Fruit fly (Drosophila melanogaster): ENCODE data around the gene HemK1.

Gene HemK1

DNA sequence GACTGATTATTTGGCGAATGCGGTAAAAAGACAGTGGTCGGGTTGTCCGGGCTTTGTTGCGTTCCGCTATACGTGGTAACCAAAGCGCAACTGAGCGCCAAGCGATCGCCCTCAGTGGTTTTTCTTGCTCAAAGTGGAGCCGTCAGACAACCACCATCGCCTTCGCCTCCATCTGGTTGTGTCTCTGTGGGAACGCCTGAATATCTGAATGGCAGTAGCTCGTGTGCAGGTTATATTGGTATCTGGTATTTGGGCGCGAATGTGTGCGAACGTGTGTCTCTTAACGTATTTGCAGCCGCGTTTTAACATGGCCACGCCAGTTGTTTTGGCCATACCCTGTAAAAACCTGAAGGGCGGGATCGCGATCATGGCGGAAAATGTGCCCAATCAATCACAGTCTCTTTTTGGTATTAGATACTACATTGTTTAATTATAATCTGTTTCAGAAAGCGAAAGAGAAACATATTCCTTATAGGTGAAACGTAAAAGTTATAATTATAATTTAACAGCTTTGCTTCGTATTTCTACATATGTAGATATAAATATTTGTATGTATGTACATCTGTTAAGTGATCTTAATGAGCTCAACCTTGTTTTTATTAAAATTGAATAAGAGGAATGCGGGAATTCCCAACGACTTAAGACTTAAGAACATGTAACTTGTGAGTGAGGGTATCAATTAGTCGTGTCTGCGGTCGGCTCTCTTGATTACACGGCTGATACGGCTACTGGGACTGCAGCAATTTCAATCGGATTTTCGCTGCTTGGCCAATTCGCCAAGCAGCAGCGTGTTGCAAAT lies 4.7 kb upstream of the HemK1 start (continued):
- TF ChIP-seq Hr4 (GFP tag; optimal IDR thresholded peaks at IDR 0.05): peak; percentile 62
- TF ChIP-seq fd85E (GFP tag; optimal IDR thresholded peaks at IDR 0.05): peak; percentile 31
- peak; percentile 67 for TF ChIP-seq CG6808 (GFP tag; optimal IDR thresholded peaks at IDR 0.05)
- TF ChIP-seq CG11902 (GFP tag; optimal IDR thresholded peaks at IDR 0.05): peak; percentile 61
- peak; percentile 29 for TF ChIP-seq cyc (GFP tag; optimal IDR thresholded peaks at IDR 0.05)
- peak; percentile 21 for TF ChIP-seq dsx (GFP tag; optimal IDR thresholded peaks at IDR 0.05; ENCODE audit: poor library complexity, severe bottlenecking)
- TF ChIP-seq Eip78C (GFP tag): peak; percentile 95
- TF ChIP-seq CG9139 (GFP tag; optimal IDR thresholded peaks at IDR 0.05): peak; percentile 37
- TF ChIP-seq net (GFP tag; optimal IDR thresholded peaks at IDR 0.05): peak; percentile 50
- peak; percentile 62 for TF ChIP-seq esn (GFP tag; optimal IDR thresholded peaks at IDR 0.05)
- TF ChIP-seq CG8319 (GFP tag; optimal IDR thresholded peaks at IDR 0.05): peak; percentile 28
- TF ChIP-seq Eip93F (GFP tag; optimal IDR thresholded peaks at IDR 0.05): no peak
- peak; percentile 38 for TF ChIP-seq Sox14 (GFP tag; optimal IDR thresholded peaks at IDR 0.05)
- peak; percentile 67 for TF ChIP-seq CG6792 (GFP tag; optimal IDR thresholded peaks at IDR 0.05)
- peak; percentile 22; the same call in 1 of the 3 replicates for TF ChIP-seq CG6163 (GFP tag; IDR thresholded peaks at IDR 0.05)
- peak; percentile 18 to 62 for TF ChIP-seq ss (GFP tag; optimal IDR thresholded peaks at IDR 0.05)
- peak; percentile 46 for TF ChIP-seq Eip75B (GFP tag; optimal IDR thresholded peaks at IDR 0.05)
- peak; percentile 48; the same call in 2 of the 3 replicates for TF ChIP-seq eg (GFP tag; IDR thresholded peaks at IDR 0.05)
- peak; percentile 85 for TF ChIP-seq CG32006 (GFP tag; optimal IDR thresholded peaks at IDR 0.05)
- no peak; the same call in 1 of the 2 replicates for TF ChIP-seq CG15336 (GFP tag; IDR thresholded peaks at IDR 0.05)
- peak; percentile 10 for TF ChIP-seq CG11762 (GFP tag; optimal IDR thresholded peaks at IDR 0.05; ENCODE audit: insufficient read depth)

DNA sequence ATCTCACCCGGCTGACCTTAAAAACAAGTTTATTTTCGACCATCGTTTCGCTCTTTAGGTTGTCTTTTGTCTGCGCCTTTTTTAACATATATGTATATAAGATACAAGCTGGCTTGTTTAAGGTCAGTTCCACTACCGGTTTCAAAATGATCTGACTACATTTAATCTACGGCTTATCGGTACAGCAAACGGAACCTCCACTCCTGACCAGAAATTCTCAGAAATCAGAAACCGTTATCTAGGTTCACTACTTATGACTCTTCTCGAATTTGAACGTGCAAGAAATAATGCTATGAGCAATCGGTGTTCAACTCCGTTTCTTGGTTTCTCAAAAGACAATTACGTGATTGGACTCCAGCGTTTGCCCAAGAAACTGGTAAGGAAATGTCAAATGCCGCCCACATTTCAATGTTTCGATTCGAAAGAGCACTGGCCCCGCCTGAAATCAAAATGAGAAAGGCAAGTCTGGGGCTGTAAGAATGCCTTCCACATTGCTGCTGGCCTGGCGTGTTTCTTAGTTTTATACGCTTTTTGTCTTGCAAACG lies 2.7 kb upstream of the HemK1 start:
- TF ChIP-seq Eip78C (GFP tag): peak; percentile 35
- TF ChIP-seq CG6854 (GFP tag; optimal IDR thresholded peaks at IDR 0.05): no peak
- TF ChIP-seq CG7368 (GFP tag; optimal IDR thresholded peaks at IDR 0.05): no peak
- peak; percentile 1 for TF ChIP-seq Eip75B (GFP tag; optimal IDR thresholded peaks at IDR 0.05)
- TF ChIP-seq Blimp-1 (GFP tag; optimal IDR thresholded peaks at IDR 0.05): no peak
- no peak for TF ChIP-seq fkh (GFP tag; optimal IDR thresholded peaks at IDR 0.05)
- no peak for TF ChIP-seq OdsH (GFP tag; optimal IDR thresholded peaks at IDR 0.05)
- TF ChIP-seq svp (GFP tag): peak; percentile 13
- TF ChIP-seq CG6163 (GFP tag; IDR thresholded peaks at IDR 0.05): no peak
- TF ChIP-seq CG10669 (GFP tag; optimal IDR thresholded peaks at IDR 0.05): no peak
- TF ChIP-seq Hr4 (GFP tag; optimal IDR thresholded peaks at IDR 0.05): no peak
- TF ChIP-seq CG8319 (GFP tag; optimal IDR thresholded peaks at IDR 0.05): no peak
- TF ChIP-seq pdm3 (GFP tag; optimal IDR thresholded peaks at IDR 0.05): no peak
- TF ChIP-seq dac (GFP tag; optimal IDR thresholded peaks at IDR 0.05): no peak

DNA sequence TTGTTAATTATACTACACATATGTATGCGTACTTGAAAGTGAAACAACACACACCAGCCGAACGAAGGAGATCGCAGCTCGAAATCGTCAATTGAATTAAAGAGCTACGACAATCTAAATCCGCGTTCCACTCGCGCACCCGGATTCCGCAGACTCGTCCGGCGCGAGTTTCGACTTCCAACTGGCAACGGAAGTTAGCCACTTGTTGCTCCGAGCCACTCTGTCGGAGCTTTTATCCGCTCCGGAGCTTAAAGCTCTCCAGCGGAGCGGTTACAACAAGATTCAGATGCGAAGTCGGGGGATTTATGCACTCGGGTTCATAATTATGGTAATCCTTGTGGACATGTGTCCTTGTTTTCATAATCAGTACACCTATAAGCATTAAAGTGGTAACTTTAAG lies 2.0 kb downstream of the HemK1 start, which contains the start of gene Rchy1:
TSS of gene Rchy1 (minus strand) at position 173 of the 400 bp plus-strand sequence.
- TF ChIP-seq Met (GFP tag; optimal IDR thresholded peaks at IDR 0.05) (no peak), CG16779 (tag; optimal IDR thresholded peaks at IDR 0.05) (peak; percentile 34), CG6792 (GFP tag; optimal IDR thresholded peaks at IDR 0.05) (no peak), CG6854 (GFP tag; optimal IDR thresholded peaks at IDR 0.05) (peak; percentile 12), CG3032 (tag; optimal IDR thresholded peaks at IDR 0.05) (no peak), lz (GFP tag; optimal IDR thresholded peaks at IDR 0.05) (no peak), Gug (GFP tag; IDR thresholded peaks at IDR 0.05) (no peak), CG4318 (GFP tag; optimal IDR thresholded peaks at IDR 0.05) (no peak), Blimp-1 (GFP tag; optimal IDR thresholded peaks at IDR 0.05) (no peak), Sox14 (GFP tag; optimal IDR thresholded peaks at IDR 0.05) (no peak), eg (GFP tag; IDR thresholded peaks at IDR 0.05) (peak; percentile 67), pdm3 (GFP tag; optimal IDR thresholded peaks at IDR 0.05) (no peak), CG34406 (GFP tag; optimal IDR thresholded peaks at IDR 0.05) (no peak), CG10669 (GFP tag; optimal IDR thresholded peaks at IDR 0.05) (no peak), Sox102F (GFP tag; optimal IDR thresholded peaks at IDR 0.05) (peak; percentile 36), CG11902 (GFP tag; optimal IDR thresholded peaks at IDR 0.05) (no peak), CG1621 (tag; optimal IDR thresholded peaks at IDR 0.05) (peak; percentile 68), CG32006 (GFP tag; optimal IDR thresholded peaks at IDR 0.05) (no peak), Hr4 (GFP tag; optimal IDR thresholded peaks at IDR 0.05) (no peak), esn (GFP tag; optimal IDR thresholded peaks at IDR 0.05) (no peak), CG11762 (GFP tag; optimal IDR thresholded peaks at IDR 0.05; ENCODE audit: insufficient read depth) (no peak), dac (GFP tag; optimal IDR thresholded peaks at IDR 0.05) (no peak), Ets96B (tag; optimal IDR thresholded peaks at IDR 0.05) (no peak), fd59A (GFP tag; optimal IDR thresholded peaks at IDR 0.05) (no peak), svp (GFP tag) (peak; percentile 72), achi (GFP tag; optimal IDR thresholded peaks at IDR 0.05) (no peak), CG9139 (GFP tag; optimal IDR thresholded peaks at IDR 0.05) (peak; percentile 10), CG6276 (GFP tag; optimal IDR thresholded peaks at IDR 0.05) (no peak)
